Worm (Caenorhabditis elegans) whole organism, L1 larva: Measurements from ENCODE around the gene glct-6.

ENCODE experiments used
- F16B12.6 ChIP-seq: fragments of 150-350 bp; optimal IDR thresholded peaks from 2 replicates; lab custom pipeline; 2014; ENCODE audit warnings: missing biosample characterization, missing genetic modification characterization
- Y116A8C.19 ChIP-seq: sonication (generic microtip); optimal IDR thresholded peaks from 2 replicates; lab custom pipeline; 2016; ENCODE audit warnings: missing compliant biosample characterization, missing genetic modification characterization, borderline replicate concordance
- ama-1 ChIP-seq: fragments of 150-350 bp; optimal IDR thresholded peaks from 2 replicates; lab custom pipeline; 2014
- ceh-63 ChIP-seq: fragments of 200-800 bp; sonication (Bioruptor generic); optimal IDR thresholded peaks from 2 replicates; lab custom pipeline; 2018; ENCODE audit warnings: mild to moderate bottlenecking, missing genetic modification characterization, missing compliant biosample characterization
- ceh-8 ChIP-seq: fragments of 200-800 bp; sonication (Bioruptor generic); optimal IDR thresholded peaks from 2 replicates; lab custom pipeline; 2018; ENCODE audit warnings: mild to moderate bottlenecking, missing genetic modification characterization, moderate library complexity, missing compliant biosample characterization
- ceh-88 ChIP-seq: fragments of 200-800 bp; sonication (Bioruptor generic); IDR thresholded peaks from 2 replicates; pipeline ENCODE4 v1.3.6; 2022; ENCODE audit warnings: missing genetic modification characterization, missing compliant biosample characterization
- ceh-90 ChIP-seq: sonication (generic microtip); optimal IDR thresholded peaks from 2 replicates; lab custom pipeline; 2016; ENCODE audit warnings: missing genetic modification characterization, missing compliant biosample characterization
- dpl-1 ChIP-seq, 3 experiments: fragments of 150-350 bp in 2 of 3; sonication (generic microtip) in 1 of 3; optimal IDR thresholded peaks; 2 replicates each; lab custom pipeline; 2014 to 2017; ENCODE audit warnings: missing biosample characterization in 3 of 3, missing genetic modification characterization in 3 of 3, missing genetic modification reagents in 3 of 3
- dsc-1 ChIP-seq: sonication (generic microtip); optimal IDR thresholded peaks from 2 replicates; lab custom pipeline; 2016; ENCODE audit warnings: mild to moderate bottlenecking, missing genetic modification characterization, missing compliant biosample characterization
- efl-1 ChIP-seq, 4 experiments: fragments of 150-350 bp; optimal IDR thresholded peaks in 3 of 4; peaks in 1 of 4; 1 replicate in 1 of 4; 2 replicates in 3 of 4; lab custom pipeline; 2014; ENCODE audit warnings: missing biosample characterization in 2 of 4, missing genetic modification characterization in 2 of 4, missing genetic modification reagents in 2 of 4
- elt-2 ChIP-seq: sonication (generic microtip); optimal IDR thresholded peaks from 2 replicates; lab custom pipeline; 2016; ENCODE audit warnings: missing genetic modification characterization, mild to moderate bottlenecking, inconsistent platforms, missing compliant biosample characterization, missing genetic modification reagents
- ets-5 ChIP-seq: fragments of 200-800 bp; sonication (Bioruptor generic); IDR thresholded peaks from 2 replicates; pipeline ENCODE4 v1.3.6; 2022; ENCODE audit warnings: missing genetic modification characterization, missing compliant biosample characterization
- fos-1 ChIP-seq: fragments of 150-350 bp; optimal IDR thresholded peaks from 2 replicates; lab custom pipeline; 2014; ENCODE audit warnings: missing biosample characterization, missing genetic modification characterization
- grh-1 ChIP-seq: fragments of 200-800 bp; sonication (Bioruptor generic); IDR thresholded peaks from 2 replicates; pipeline ENCODE4 v1.3.6; 2022; ENCODE audit warnings: missing genetic modification reagents, missing genetic modification characterization, missing compliant biosample characterization
- hlh-17 ChIP-seq: fragments of 200-800 bp; sonication (Bioruptor generic); optimal IDR thresholded peaks from 2 replicates; lab custom pipeline; 2018; ENCODE audit warnings: missing genetic modification characterization, mild to moderate bottlenecking, missing compliant biosample characterization, moderate library complexity, borderline replicate concordance
- hpl-2 ChIP-seq: fragments of 150-350 bp; optimal IDR thresholded peaks from 2 replicates; lab custom pipeline; 2014; ENCODE audit warnings: missing biosample characterization, missing genetic modification reagents, missing genetic modification characterization
- lin-14 ChIP-seq: fragments of 200-800 bp; sonication (Bioruptor generic); optimal IDR thresholded peaks from 2 replicates; lab custom pipeline; 2018; ENCODE audit warnings: mild to moderate bottlenecking, missing genetic modification characterization, moderate library complexity, missing compliant biosample characterization
- lsy-2 ChIP-seq, 2 experiments: fragments of 150-350 bp; optimal IDR thresholded peaks; 2 replicates each; lab custom pipeline; 2014; ENCODE audit warnings: missing biosample characterization in 2 of 2, missing genetic modification characterization in 2 of 2
- mab-9 ChIP-seq: fragments of 200-800 bp; sonication (Bioruptor generic); IDR thresholded peaks from 2 replicates; pipeline ENCODE4 v1.3.6; 2022; ENCODE audit warnings: missing genetic modification reagents, missing genetic modification characterization, missing compliant biosample characterization
- mdl-1 ChIP-seq, 2 experiments: fragments of 150-350 bp; optimal IDR thresholded peaks; 2 replicates each; lab custom pipeline; 2014 to 2017; ENCODE audit warnings: missing biosample characterization in 2 of 2, missing genetic modification characterization in 2 of 2, inconsistent platforms in 1 of 2
- mef-2 ChIP-seq: fragments of 150-350 bp; optimal IDR thresholded peaks from 2 replicates; lab custom pipeline; 2014; ENCODE audit warnings: missing biosample characterization, missing genetic modification characterization
- mep-1 ChIP-seq: fragments of 150-350 bp; optimal IDR thresholded peaks from 2 replicates; lab custom pipeline; 2014; ENCODE audit warnings: missing biosample characterization, missing genetic modification characterization
- nhr-12 ChIP-seq: sonication (generic microtip); optimal IDR thresholded peaks from 2 replicates; lab custom pipeline; 2017; ENCODE audit warnings: missing biosample characterization, missing genetic modification characterization
- nhr-19 ChIP-seq: fragments of 200-800 bp; sonication (Bioruptor generic); conservative IDR thresholded peaks from 2 replicates; pipeline ENCODE4 v1.3.6; 2022; ENCODE audit warnings: missing genetic modification characterization, missing compliant biosample characterization
- nhr-237 ChIP-seq: fragments of 150-350 bp; optimal IDR thresholded peaks from 2 replicates; lab custom pipeline; 2014; ENCODE audit warnings: missing biosample characterization, missing genetic modification characterization
- nhr-28 ChIP-seq: fragments of 150-350 bp; optimal IDR thresholded peaks from 2 replicates; lab custom pipeline; 2014; ENCODE audit warnings: missing biosample characterization, missing genetic modification characterization
- nhr-47 ChIP-seq: sonication (generic microtip); optimal IDR thresholded peaks from 2 replicates; lab custom pipeline; 2016; ENCODE audit warnings: mild to moderate bottlenecking, missing genetic modification characterization, moderate library complexity, missing compliant biosample characterization
- nhr-71 ChIP-seq: sonication (generic microtip); optimal IDR thresholded peaks from 2 replicates; lab custom pipeline; 2016; ENCODE audit warnings: mild to moderate bottlenecking, missing genetic modification characterization, moderate library complexity, missing compliant biosample characterization
- nhr-76 ChIP-seq: sonication (generic microtip); optimal IDR thresholded peaks from 2 replicates; lab custom pipeline; 2017; ENCODE audit warnings: missing biosample characterization, missing genetic modification characterization
- nhr-77 ChIP-seq: fragments of 150-350 bp; optimal IDR thresholded peaks from 2 replicates; lab custom pipeline; 2014; ENCODE audit warnings: missing biosample characterization, missing genetic modification characterization
- nhr-85 ChIP-seq: sonication (generic microtip); peaks from one replicate; lab custom pipeline; 2016; ENCODE audit warnings: missing genetic modification characterization, inconsistent platforms, missing compliant biosample characterization
- nhr-90 ChIP-seq: sonication (generic microtip); optimal IDR thresholded peaks from 2 replicates; lab custom pipeline; 2016; ENCODE audit warnings: mild to moderate bottlenecking, missing genetic modification characterization, missing compliant biosample characterization; ENCODE audit not compliant: poor library complexity
- pag-3 ChIP-seq: sonication (generic microtip); optimal IDR thresholded peaks from 2 replicates; lab custom pipeline; 2017; ENCODE audit warnings: missing genetic modification characterization, mild to moderate bottlenecking, missing compliant biosample characterization, antibody characterized with exemption, borderline replicate concordance; ENCODE audit not compliant: insufficient read depth
- pax-3 ChIP-seq: fragments of 200-800 bp; sonication (Bioruptor generic); optimal IDR thresholded peaks from 2 replicates; lab custom pipeline; 2018; ENCODE audit warnings: mild to moderate bottlenecking, missing genetic modification characterization, moderate library complexity, missing compliant biosample characterization
- skn-1 ChIP-seq: fragments of 150-350 bp; optimal IDR thresholded peaks from 2 replicates; lab custom pipeline; 2014; ENCODE audit warnings: missing biosample characterization, missing genetic modification characterization
- snpc-4 ChIP-seq: fragments of 150-350 bp; optimal IDR thresholded peaks from 2 replicates; lab custom pipeline; 2014; ENCODE audit warnings: missing biosample characterization, missing genetic modification characterization
- unc-62 ChIP-seq: fragments of 150-350 bp; optimal IDR thresholded peaks from 2 replicates; lab custom pipeline; 2014; ENCODE audit warnings: missing biosample characterization, missing genetic modification reagents, missing genetic modification characterization
- unc-86 ChIP-seq: sonication (generic microtip); optimal IDR thresholded peaks from 2 replicates; lab custom pipeline; 2016; ENCODE audit warnings: missing genetic modification characterization, missing compliant biosample characterization
- vab-15 ChIP-seq: sonication (generic microtip); optimal IDR thresholded peaks from 2 replicates; lab custom pipeline; 2017; ENCODE audit warnings: missing genotype, mild to moderate bottlenecking, missing genetic modification characterization, missing compliant biosample characterization
- zip-4 ChIP-seq: fragments of 200-800 bp; sonication (Bioruptor generic); optimal IDR thresholded peaks from 2 replicates; lab custom pipeline; 2018; ENCODE audit warnings: mild to moderate bottlenecking, missing genetic modification characterization, moderate library complexity, missing compliant biosample characterization
- ztf-4 ChIP-seq: fragments of 150-350 bp; optimal IDR thresholded peaks from 2 replicates; lab custom pipeline; 2014; ENCODE audit warnings: missing biosample characterization, missing genetic modification characterization

glct-6 gene

ce11 chrIV:3820133-3820532, 36.1 kb downstream of the glct-6 start (continued):
- TF ChIP-seq nhr-47 (tag; lab: Kevin White, UChicago): no peak
- no peak for TF ChIP-seq ceh-8 (GFP tag; lab: Kevin White, UChicago)
- TF ChIP-seq fos-1 (tag; lab: Kevin White, UChicago): no peak
- no peak for TF ChIP-seq mef-2 (tag; lab: Kevin White, UChicago)

ce11 chrIV:3821554-3821953, 37.5 kb downstream of the glct-6 start:
- TF ChIP-seq lin-14 (GFP tag; lab: Kevin White, UChicago) (peak; percentile 32), dpl-1 (GFP tag; optimal IDR thresholded peaks at IDR 0.05; lab: Kevin White, UChicago) (no peak), pax-3 (tag; lab: Kevin White, UChicago) (no peak), nhr-47 (tag; lab: Kevin White, UChicago) (peak; percentile 13), efl-1 (optimal IDR thresholded peaks at IDR 0.05; lab: Kevin White, UChicago) (no peak), efl-1 (GFP tag; optimal IDR thresholded peaks at IDR 0.05 in 1 of 2; lab: Kevin White, UChicago) (peak in 1 of 2 experiments; percentile 42), lsy-2 (tag; optimal IDR thresholded peaks at IDR 0.05; lab: Kevin White, UChicago) (no peak), snpc-4 (tag; lab: Kevin White, UChicago) (no peak), hlh-17 (no peak), fos-1 (tag; lab: Kevin White, UChicago) (no peak), nhr-19 (GFP tag; lab: Robert Waterston, UW) (no peak), nhr-12 (tag; lab: Kevin White, UChicago) (no peak), Y116A8C.19 (no peak), mep-1 (no peak), nhr-76 (tag; lab: Kevin White, UChicago) (no peak), mdl-1 (tag; optimal IDR thresholded peaks at IDR 0.05; lab: Kevin White, UChicago) (no peak), ceh-88 (GFP tag; lab: Robert Waterston, UW) (no peak), pag-3 (no peak), unc-62 (GFP tag; lab: Kevin White, UChicago) (no peak), elt-2 (tag; lab: Kevin White, UChicago) (peak; percentile 43), unc-86 (peak; percentile 65), ceh-90 (tag; lab: Kevin White, UChicago) (no peak), F16B12.6 (tag; lab: Kevin White, UChicago) (no peak), grh-1 (GFP tag; lab: Robert Waterston, UW) (no peak), mab-9 (no peak), ama-1 (no peak), nhr-90 (tag; lab: Kevin White, UChicago) (no peak), hpl-2 (GFP tag; lab: Kevin White, UChicago) (no peak), vab-15 (no peak), dsc-1 (tag; lab: Kevin White, UChicago) (no peak), ets-5 (GFP tag; lab: Robert Waterston, UW) (no peak), ceh-63 (GFP tag; lab: Kevin White, UChicago) (no peak), zip-4 (GFP tag; lab: Kevin White, UChicago) (no peak), nhr-237 (tag; lab: Kevin White, UChicago) (no peak), nhr-85 (tag; lab: Kevin White, UChicago) (no peak), ztf-4 (tag; lab: Kevin White, UChicago) (no peak), skn-1 (no peak), nhr-71 (tag; lab: Kevin White, UChicago) (peak; percentile 34), nhr-28 (no peak), nhr-77 (tag; lab: Kevin White, UChicago) (no peak)
